Fruit fly (Drosophila melanogaster) whole organism, prepupa: Measurements from ENCODE around the gene Mccc1.
A peak's percentile ranks its signal among the peaks of the same experiment; 100 is the strongest.

Source experiments
- Blimp-1 ChIP-seq: fragments of 200-800 bp; sonication (Bioruptor generic); optimal IDR thresholded peaks from 3 replicates; lab custom pipeline; 2017; ENCODE audit warnings: missing biosample characterization, missing genetic modification characterization, mild to moderate bottlenecking, moderate library complexity, missing genetic modification reagents
- CG10631 ChIP-seq: fragments of 200-800 bp; sonication (Bioruptor generic); optimal IDR thresholded peaks from 2 replicates; lab custom pipeline; 2016; ENCODE audit warnings: missing biosample characterization, missing genetic modification characterization
- CG11294 ChIP-seq: fragments of 200-800 bp; sonication (Bioruptor generic); IDR thresholded peaks from 2 replicates; pipeline ENCODE4 v1.3.6; 2022; ENCODE audit warnings: missing biosample characterization, missing genetic modification characterization
- CG11762 ChIP-seq: fragments of 200-800 bp; sonication (Bioruptor generic); optimal IDR thresholded peaks from 3 replicates; lab custom pipeline; 2016; ENCODE audit warnings: missing biosample characterization, missing genetic modification characterization; ENCODE audit not compliant: insufficient read depth
- CG15336 ChIP-seq: fragments of 200-800 bp; sonication (Bioruptor generic); IDR thresholded peaks from 2 replicates; pipeline ENCODE4 v1.3.6; 2022; ENCODE audit warnings: missing biosample characterization, missing genetic modification characterization
- CG16779 ChIP-seq: fragments of 200-800 bp; sonication (Bioruptor generic); optimal IDR thresholded peaks from 3 replicates; lab custom pipeline; 2017; ENCODE audit warnings: missing biosample characterization, mild to moderate bottlenecking, missing genetic modification characterization
- CG3032 ChIP-seq: fragments of 200-800 bp; optimal IDR thresholded peaks from 2 replicates; lab custom pipeline; 2019; ENCODE audit warnings: missing biosample characterization, mild to moderate bottlenecking, missing genetic modification characterization, moderate library complexity
- CG31627 ChIP-seq: fragments of 200-800 bp; sonication (Bioruptor generic); optimal IDR thresholded peaks from 3 replicates; lab custom pipeline; 2016; ENCODE audit warnings: missing biosample characterization, missing genetic modification characterization
- CG3919 ChIP-seq: fragments of 200-800 bp; sonication (Bioruptor generic); optimal IDR thresholded peaks from 3 replicates; lab custom pipeline; 2016; ENCODE audit warnings: missing biosample characterization, missing genetic modification characterization
- CG4318 ChIP-seq: fragments of 200-800 bp; sonication (Bioruptor generic); optimal IDR thresholded peaks from 3 replicates; lab custom pipeline; 2017; ENCODE audit warnings: missing biosample characterization, mild to moderate bottlenecking, missing genetic modification characterization
- CG6792 ChIP-seq: fragments of 200-800 bp; sonication (Bioruptor generic); optimal IDR thresholded peaks from 3 replicates; lab custom pipeline; 2016; ENCODE audit warnings: missing biosample characterization, missing genetic modification characterization
- CG6854 ChIP-seq: fragments of 200-800 bp; sonication (Bioruptor generic); optimal IDR thresholded peaks from 2 replicates; lab custom pipeline; 2017; ENCODE audit warnings: missing biosample characterization, mild to moderate bottlenecking, missing genetic modification characterization
- CG8119 ChIP-seq: fragments of 200-800 bp; sonication (Bioruptor generic); IDR thresholded peaks from 3 replicates; pipeline ENCODE4 v1.3.6; 2022; ENCODE audit warnings: missing biosample characterization, missing genetic modification characterization
- Eip75B ChIP-seq: fragments of 200-800 bp; sonication (Bioruptor generic); optimal IDR thresholded peaks from 3 replicates; lab custom pipeline; 2016; ENCODE audit warnings: missing biosample characterization, missing genetic modification characterization
- Eip78C ChIP-seq: fragments of 200-800 bp; sonication (Bioruptor generic); peaks from one replicate; lab custom pipeline; 2016; ENCODE audit warnings: missing biosample characterization, missing genetic modification characterization
- Eip93F ChIP-seq: fragments of 200-800 bp; sonication (Bioruptor generic); optimal IDR thresholded peaks from 2 replicates; lab custom pipeline; 2016; ENCODE audit warnings: missing biosample characterization, mild to moderate bottlenecking, missing genetic modification characterization
- Ets21C ChIP-seq: fragments of 200-800 bp; sonication (Bioruptor generic); optimal IDR thresholded peaks from 3 replicates; lab custom pipeline; 2016; ENCODE audit warnings: missing biosample characterization, missing genetic modification characterization
- Ets96B ChIP-seq: fragments of 200-800 bp; optimal IDR thresholded peaks from 2 replicates; lab custom pipeline; 2019; ENCODE audit warnings: missing biosample characterization, mild to moderate bottlenecking, missing genetic modification characterization, moderate library complexity
- Hr39 ChIP-seq: fragments of 200-800 bp; sonication (Bioruptor generic); optimal IDR thresholded peaks from 2 replicates; lab custom pipeline; 2016; ENCODE audit warnings: missing biosample characterization, missing genetic modification characterization
- Hr4 ChIP-seq: fragments of 200-800 bp; sonication (Bioruptor generic); optimal IDR thresholded peaks from 3 replicates; lab custom pipeline; 2016; ENCODE audit warnings: missing biosample characterization, missing genetic modification characterization
- Lpt ChIP-seq: fragments of 200-800 bp; sonication (Bioruptor generic); optimal IDR thresholded peaks from 3 replicates; lab custom pipeline; 2016; ENCODE audit warnings: missing biosample characterization, missing genetic modification characterization
- Met ChIP-seq: fragments of 200-800 bp; sonication (Bioruptor generic); optimal IDR thresholded peaks from 3 replicates; lab custom pipeline; 2016; ENCODE audit warnings: missing biosample characterization, missing genetic modification characterization
- Smox ChIP-seq: fragments of 200-800 bp; sonication (Bioruptor generic); optimal IDR thresholded peaks from 3 replicates; lab custom pipeline; 2016; ENCODE audit warnings: missing biosample characterization, missing genetic modification characterization
- Sox102F ChIP-seq: fragments of 200-800 bp; sonication (Bioruptor generic); optimal IDR thresholded peaks from 2 replicates; lab custom pipeline; 2016; ENCODE audit warnings: missing biosample characterization, mild to moderate bottlenecking, missing genetic modification characterization
- Sox14 ChIP-seq: fragments of 200-800 bp; sonication (Bioruptor generic); optimal IDR thresholded peaks from 3 replicates; lab custom pipeline; 2016; ENCODE audit warnings: missing biosample characterization, missing genetic modification characterization
- Sox15 ChIP-seq: fragments of 200-800 bp; sonication (Bioruptor generic); optimal IDR thresholded peaks from 3 replicates; lab custom pipeline; 2016; ENCODE audit warnings: missing biosample characterization, missing genetic modification characterization
- achi ChIP-seq: fragments of 200-800 bp; sonication (Bioruptor generic); optimal IDR thresholded peaks from 3 replicates; lab custom pipeline; 2016; ENCODE audit warnings: missing biosample characterization, missing genetic modification characterization
- acj6 ChIP-seq: fragments of 200-800 bp; sonication (Bioruptor generic); optimal IDR thresholded peaks from 3 replicates; lab custom pipeline; 2016; ENCODE audit warnings: missing biosample characterization, missing genetic modification characterization
- cyc ChIP-seq: fragments of 200-800 bp; sonication (Bioruptor generic); optimal IDR thresholded peaks from 3 replicates; lab custom pipeline; 2016; ENCODE audit warnings: missing biosample characterization, missing genetic modification characterization
- esn ChIP-seq: fragments of 200-800 bp; sonication (Bioruptor generic); optimal IDR thresholded peaks from 2 replicates; lab custom pipeline; 2016; ENCODE audit warnings: missing biosample characterization, mild to moderate bottlenecking, missing genetic modification characterization, moderate library complexity
- fd59A ChIP-seq: fragments of 200-800 bp; sonication (Bioruptor generic); optimal IDR thresholded peaks from 2 replicates; lab custom pipeline; 2017; ENCODE audit warnings: missing biosample characterization, mild to moderate bottlenecking, missing genetic modification characterization, missing genetic modification reagents
- lz ChIP-seq: fragments of 200-800 bp; sonication (Bioruptor generic); optimal IDR thresholded peaks from 3 replicates; lab custom pipeline; 2016; ENCODE audit warnings: missing biosample characterization, missing genetic modification characterization
- net ChIP-seq: fragments of 200-800 bp; sonication (Bioruptor generic); optimal IDR thresholded peaks from 3 replicates; lab custom pipeline; 2016; ENCODE audit warnings: missing biosample characterization, missing genetic modification characterization
- salr ChIP-seq, 2 experiments: fragments of 200-800 bp; sonication (Bioruptor generic); optimal IDR thresholded peaks; 3 replicates each; lab custom pipeline; 2016 to 2018; ENCODE audit warnings: missing biosample characterization in 2 of 2, missing genetic modification characterization in 2 of 2, mild to moderate bottlenecking in 1 of 2
- ss ChIP-seq, 2 experiments: fragments of 200-800 bp; sonication (Bioruptor generic); optimal IDR thresholded peaks; 2 replicates in 1 of 2; 3 replicates in 1 of 2; lab custom pipeline; 2017 to 2018; ENCODE audit warnings: mild to moderate bottlenecking in 2 of 2, missing biosample characterization in 2 of 2, missing genetic modification characterization in 2 of 2, moderate library complexity in 1 of 2
- svp ChIP-seq: fragments of 200-800 bp; sonication (Bioruptor generic); peaks from one replicate; lab custom pipeline; 2016; ENCODE audit warnings: missing biosample characterization, missing genetic modification characterization
- topi ChIP-seq: fragments of 200-800 bp; sonication (Bioruptor generic); optimal IDR thresholded peaks from 3 replicates; lab custom pipeline; 2016; ENCODE audit warnings: missing biosample characterization, missing genetic modification characterization
- vri ChIP-seq: fragments of 200-800 bp; sonication (Bioruptor generic); optimal IDR thresholded peaks from 3 replicates; lab custom pipeline; 2016; ENCODE audit warnings: missing biosample characterization, mild to moderate bottlenecking, missing genetic modification characterization

The Mccc1 gene

DNA sequence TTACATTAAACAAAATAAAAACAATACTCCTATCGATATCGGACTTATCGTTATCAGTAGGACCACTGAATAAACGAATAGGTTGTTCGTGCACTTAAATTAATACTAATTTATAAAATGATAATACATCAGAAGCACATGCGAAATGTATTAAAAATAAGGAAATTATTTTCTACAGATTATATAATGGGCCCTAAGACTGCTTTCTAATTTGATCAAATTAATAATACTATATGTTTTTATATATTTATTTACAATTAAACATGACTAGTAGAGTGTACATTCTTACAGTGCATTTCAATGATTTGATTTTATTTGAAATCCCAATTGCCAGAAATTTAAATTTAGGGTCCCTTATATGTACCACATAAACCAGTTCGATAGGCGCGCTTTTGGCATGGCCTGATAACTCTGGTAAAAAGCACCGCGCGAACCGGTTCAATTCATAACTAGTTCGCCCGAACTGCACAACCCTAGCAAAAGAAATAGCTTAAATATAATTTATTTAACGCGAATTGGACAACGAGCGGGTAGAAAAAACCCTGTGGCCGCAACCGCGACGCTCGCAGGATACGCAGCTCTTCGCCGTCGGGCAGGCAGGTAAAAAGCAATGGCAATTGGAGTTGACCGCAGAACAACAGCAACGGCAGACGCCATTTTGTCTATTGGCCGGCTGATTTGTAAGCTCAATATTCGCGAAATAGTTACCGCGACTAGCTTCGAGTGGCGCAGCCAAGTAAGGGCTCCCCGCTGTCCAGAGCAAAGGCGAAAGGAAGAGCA is 16.9 kb downstream of the Mccc1 start, which contains the start of the genes CG2126 and faf (continued):
- TF ChIP-seq CG11294 (GFP tag; lab: Robert Waterston, UW) (peak; percentile 34; the same call in 1 of the 2 replicates), Ets96B (peak; percentile 66), CG8119 (GFP tag; lab: Robert Waterston, UW) (peak; percentile 72; the same call in 1 of the 3 replicates), Eip93F (GFP tag; lab: Kevin White, UChicago) (peak; percentile 39), salr (GFP tag; optimal IDR thresholded peaks at IDR 0.05; lab: Kevin White, UChicago) (no peak), Ets21C (GFP tag; lab: Kevin White, UChicago) (no peak), CG10631 (GFP tag; lab: Kevin White, UChicago) (no peak), esn (GFP tag; lab: Kevin White, UChicago) (peak; percentile 68), acj6 (GFP tag; lab: Kevin White, UChicago) (peak; percentile 68), CG15336 (GFP tag; lab: Robert Waterston, UW) (peak; percentile 58), CG3032 (peak; percentile 72), Sox14 (GFP tag; lab: Kevin White, UChicago) (peak; percentile 44), lz (GFP tag; lab: Kevin White, UChicago) (peak; percentile 60)

DNA sequence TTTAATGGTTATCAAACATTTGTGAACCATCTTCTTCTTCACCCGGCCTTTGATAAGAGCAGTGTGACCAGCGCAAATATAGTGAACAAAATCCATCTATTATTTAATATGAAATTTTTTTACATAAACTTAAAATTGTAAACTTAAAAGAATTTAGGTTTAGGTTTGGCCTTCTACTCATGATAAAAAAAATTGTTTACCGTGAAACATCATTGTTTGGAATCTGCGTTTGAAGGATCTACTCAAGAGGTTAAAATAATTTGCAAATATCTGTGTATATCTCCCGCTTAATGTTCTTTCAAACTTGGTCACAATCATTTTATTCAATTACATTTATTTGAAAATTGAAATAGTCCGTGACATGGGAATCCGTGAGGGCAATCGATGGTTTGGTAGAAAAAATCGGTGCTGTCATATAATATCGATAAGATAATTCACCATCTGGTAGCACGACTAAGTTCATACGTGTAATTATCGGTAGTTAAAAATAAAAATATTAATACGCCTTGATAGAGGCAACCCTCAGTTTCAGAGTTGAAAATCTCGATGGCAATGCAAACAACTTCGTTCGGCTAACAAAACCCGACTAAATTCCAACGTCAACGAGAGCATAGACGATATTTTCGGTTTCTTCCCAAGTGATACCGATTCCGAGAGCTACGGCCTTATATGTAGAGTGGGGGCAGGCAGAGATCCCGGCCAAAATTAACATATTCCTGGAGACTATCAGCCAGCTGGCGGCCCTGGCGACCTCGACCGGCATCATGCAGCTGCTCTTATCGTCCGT is 21.7 kb downstream of the Mccc1 start, which contains the start of the genes betaGlu and sip3:
Gene betaGlu, minus strand, starts transcription at position 59 of the 787 bp plus-strand sequence.
Gene sip3, plus strand, starts transcription at position 430 of the 787 bp plus-strand sequence.
- TF ChIP-seq Sox102F (GFP tag; lab: Kevin White, UChicago): no peak
- TF ChIP-seq net: no peak
- peak in 1 of 2 experiments; percentile 4 for TF ChIP-seq ss (GFP tag; optimal IDR thresholded peaks at IDR 0.05; lab: Kevin White, UChicago)
- TF ChIP-seq svp (GFP tag; lab: Kevin White, UChicago): peak; percentile 90
- TF ChIP-seq Hr4 (GFP tag; lab: Kevin White, UChicago): peak; percentile 14
- no peak for TF ChIP-seq CG8119 (GFP tag; lab: Robert Waterston, UW)
- no peak for TF ChIP-seq Blimp-1 (GFP tag; lab: Kevin White, UChicago)
- TF ChIP-seq cyc: peak; percentile 12
- no peak for TF ChIP-seq CG6854 (GFP tag; lab: Kevin White, UChicago)
- peak; percentile 26 for TF ChIP-seq CG31627 (GFP tag; lab: Kevin White, UChicago)
- no peak for TF ChIP-seq CG3919
- peak; percentile 74 for TF ChIP-seq vri (GFP tag; lab: Kevin White, UChicago)
- no peak for TF ChIP-seq CG4318
- TF ChIP-seq Eip93F (GFP tag; lab: Kevin White, UChicago): no peak
- TF ChIP-seq Lpt (GFP tag; lab: Kevin White, UChicago): no peak
- TF ChIP-seq CG3032: peak; percentile 6
- TF ChIP-seq CG11762: no peak
- TF ChIP-seq Sox15: no peak
- TF ChIP-seq Eip78C: peak; percentile 82
- TF ChIP-seq achi (GFP tag; lab: Kevin White, UChicago): peak; percentile 61
- TF ChIP-seq Sox14 (GFP tag; lab: Kevin White, UChicago): peak; percentile 40
- TF ChIP-seq CG6792: no peak
- TF ChIP-seq esn (GFP tag; lab: Kevin White, UChicago): peak; percentile 48
- TF ChIP-seq Met (GFP tag; lab: Kevin White, UChicago): no peak
- TF ChIP-seq Eip75B: peak; percentile 18
- TF ChIP-seq Hr39 (GFP tag; lab: Kevin White, UChicago): peak; percentile 21
- TF ChIP-seq topi (GFP tag; lab: Kevin White, UChicago): peak; percentile 33
- no peak for TF ChIP-seq Smox (GFP tag; lab: Kevin White, UChicago)
- TF ChIP-seq CG16779 (tag; lab: Kevin White, UChicago): no peak
- peak; percentile 1 for TF ChIP-seq acj6 (GFP tag; lab: Kevin White, UChicago)
- no peak for TF ChIP-seq fd59A (GFP tag; lab: Kevin White, UChicago)
